Worm (Caenorhabditis elegans): ENCODE measurements around the gene dsl-6.
"Not testable (repeated sequence)": the region's sequence is repeated elsewhere in the genome, so short reads cannot be mapped to it uniquely, and the experiment has no call there.

The dsl-6 gene

DNA sequence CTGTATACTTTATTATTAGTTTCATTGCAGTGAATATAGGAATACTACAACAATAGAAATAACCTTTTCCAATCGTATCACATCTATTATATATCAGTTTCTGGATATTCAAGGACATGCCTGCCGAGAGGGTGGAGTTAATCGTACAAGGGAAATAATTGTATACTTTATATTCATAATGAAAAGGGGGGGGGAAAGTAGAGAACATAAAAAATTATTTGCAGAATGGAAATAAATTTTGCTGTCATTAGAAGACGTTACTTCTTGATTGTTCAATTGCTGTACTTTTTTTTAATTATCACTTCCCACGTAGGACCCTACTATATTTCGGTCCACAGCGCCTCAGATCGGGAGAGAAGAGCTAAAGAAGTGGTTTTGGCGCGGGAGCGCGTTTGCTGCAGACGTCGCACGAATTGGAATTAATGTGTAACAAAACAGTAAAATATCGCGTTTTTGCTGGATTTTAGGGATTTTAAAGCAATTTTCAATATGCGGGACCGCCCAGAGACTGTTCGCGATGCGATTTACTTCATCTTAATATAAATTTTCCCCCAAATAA is at the start of gene dsl-6:
Gene dsl-6, minus strand, starts transcription at position 51 of the 559 bp plus-strand sequence.
- TF ChIP-seq W03F9.2, him-1, dao-5 (tag; optimal IDR thresholded peaks at IDR 0.05): not testable (repeated sequence)

ce11 chrIV:11438255-11438654 is 40.1 kb upstream of the dsl-6 start:
- no peak for TF ChIP-seq W03F9.2 (tag; optimal IDR thresholded peaks at IDR 0.05)
- TF ChIP-seq dao-5 (tag; optimal IDR thresholded peaks at IDR 0.05) = no peak
- TF ChIP-seq him-1 (tag; optimal IDR thresholded peaks at IDR 0.05) = no peak

ce11 chrIV:11435761-11436160 is 37.6 kb upstream of the dsl-6 start:
- TF ChIP-seq W03F9.2 (tag; optimal IDR thresholded peaks at IDR 0.05) = no peak
- no peak for TF ChIP-seq him-1 (tag; optimal IDR thresholded peaks at IDR 0.05)
- no peak for TF ChIP-seq dao-5 (tag; optimal IDR thresholded peaks at IDR 0.05)

DNA sequence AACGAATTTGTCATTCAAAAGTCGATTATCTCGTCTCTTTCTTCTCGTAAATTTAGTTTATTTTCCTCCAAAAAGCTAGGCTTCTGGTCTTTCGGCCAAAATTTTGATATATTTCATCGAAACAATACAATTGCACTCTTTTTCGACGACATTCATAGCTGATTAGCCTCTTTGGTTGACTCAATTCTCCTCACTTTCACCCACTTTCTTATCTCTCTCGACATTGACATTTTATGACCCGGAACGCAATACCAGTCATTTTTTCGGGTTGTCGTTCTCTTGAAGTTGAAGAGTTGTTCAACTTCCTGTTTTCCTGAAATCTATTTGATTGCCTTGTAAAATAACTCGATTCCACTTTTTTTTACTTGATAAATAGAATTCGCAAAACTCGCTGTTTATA is 36.5 kb upstream of the dsl-6 start:
- TF ChIP-seq dao-5 (tag; optimal IDR thresholded peaks at IDR 0.05) (no peak), W03F9.2 (tag; optimal IDR thresholded peaks at IDR 0.05) (no peak), him-1 (tag; optimal IDR thresholded peaks at IDR 0.05) (no peak)

- TF ChIP-seq W03F9.2 (tag; optimal IDR thresholded peaks at IDR 0.05) (peak; percentile 46), him-1 (tag; optimal IDR thresholded peaks at IDR 0.05) (peak; percentile 26), dao-5 (tag; optimal IDR thresholded peaks at IDR 0.05) (no peak)
Measured at ce11 chrIV:11433709-11434108, 35.6 kb upstream of the dsl-6 start.

DNA sequence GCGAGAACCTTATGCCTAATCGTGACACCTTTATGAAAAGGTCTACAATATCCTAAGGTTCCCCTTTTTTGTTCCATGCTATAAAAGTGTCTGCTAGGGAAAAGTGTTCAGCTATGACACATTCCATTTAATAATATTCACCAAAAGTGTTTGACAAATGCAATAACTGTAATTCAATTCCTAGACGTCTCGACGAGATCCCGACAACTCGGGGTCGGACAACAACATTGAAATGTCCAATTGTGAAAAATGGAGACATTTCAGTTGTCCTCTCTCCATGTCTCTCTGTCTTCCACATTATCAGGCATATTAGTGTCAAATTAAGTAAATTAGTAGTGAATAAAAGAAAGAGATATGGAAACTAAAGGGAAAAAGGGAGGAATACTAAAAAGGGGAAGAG is 33.3 kb upstream of the dsl-6 start:
- TF ChIP-seq him-1 (tag; optimal IDR thresholded peaks at IDR 0.05) (no peak), dao-5 (tag; optimal IDR thresholded peaks at IDR 0.05) (no peak), W03F9.2 (tag; optimal IDR thresholded peaks at IDR 0.05) (no peak)

ce11 chrIV:11425442-11425841 is 27.3 kb upstream of the dsl-6 start, which contains the start of gene kin-4:
Gene kin-4 (plus strand): TSS chrIV:11425742.
- TF ChIP-seq W03F9.2 (tag; optimal IDR thresholded peaks at IDR 0.05) (no peak), him-1 (tag; optimal IDR thresholded peaks at IDR 0.05) (no peak), dao-5 (tag; optimal IDR thresholded peaks at IDR 0.05) (no peak)

DNA sequence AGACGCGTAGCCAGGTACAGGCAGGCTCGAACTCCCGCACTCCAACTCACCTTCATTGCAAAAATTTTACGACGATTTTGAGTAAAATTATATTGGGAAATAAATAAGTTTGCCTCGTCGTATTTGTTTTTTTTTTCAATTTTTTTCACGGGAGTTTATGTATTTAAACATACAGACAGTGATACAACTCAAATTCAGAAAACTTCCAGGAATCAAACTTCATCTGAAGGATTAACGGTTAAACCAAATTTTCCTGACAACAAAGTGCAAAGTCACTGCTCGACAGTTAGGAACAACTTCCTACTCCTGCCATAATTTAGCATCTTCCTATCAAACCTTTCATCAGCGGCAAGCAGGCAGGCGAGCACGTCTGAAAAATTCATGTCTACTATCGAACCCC is 26.7 kb upstream of the dsl-6 start, which contains the start of gene F22B3.8:
Gene F22B3.8, minus strand, starts transcription at position 101 of the 400 bp plus-strand sequence.
- TF ChIP-seq dao-5 (tag; optimal IDR thresholded peaks at IDR 0.05) (no peak), him-1 (tag; optimal IDR thresholded peaks at IDR 0.05) (no peak), W03F9.2 (tag; optimal IDR thresholded peaks at IDR 0.05) (no peak)

DNA sequence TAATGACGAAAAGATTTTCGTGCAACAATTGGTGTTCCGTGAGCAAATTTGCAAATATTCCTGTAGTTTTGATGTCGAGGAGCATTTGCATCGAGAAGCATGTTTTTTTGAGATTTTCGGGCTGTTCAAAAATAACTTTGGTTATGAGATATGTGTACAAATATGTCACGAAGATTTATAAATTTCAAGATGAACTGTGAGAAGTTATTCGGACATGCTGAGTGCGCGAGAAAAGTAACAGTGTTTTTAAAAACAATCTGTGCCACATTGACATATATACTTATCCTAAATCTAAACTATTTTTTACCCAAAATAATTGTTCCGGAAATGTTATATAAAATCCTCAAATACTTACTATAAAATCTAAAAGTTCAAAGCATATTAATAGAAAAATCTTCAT is 23.6 kb upstream of the dsl-6 start, which contains the start of gene F22B3.7:
Gene F22B3.7, minus strand, starts transcription at position 101 of the 400 bp plus-strand sequence.
- TF ChIP-seq him-1 (tag; optimal IDR thresholded peaks at IDR 0.05) = no peak
- no peak for TF ChIP-seq dao-5 (tag; optimal IDR thresholded peaks at IDR 0.05)
- no peak for TF ChIP-seq W03F9.2 (tag; optimal IDR thresholded peaks at IDR 0.05)

DNA sequence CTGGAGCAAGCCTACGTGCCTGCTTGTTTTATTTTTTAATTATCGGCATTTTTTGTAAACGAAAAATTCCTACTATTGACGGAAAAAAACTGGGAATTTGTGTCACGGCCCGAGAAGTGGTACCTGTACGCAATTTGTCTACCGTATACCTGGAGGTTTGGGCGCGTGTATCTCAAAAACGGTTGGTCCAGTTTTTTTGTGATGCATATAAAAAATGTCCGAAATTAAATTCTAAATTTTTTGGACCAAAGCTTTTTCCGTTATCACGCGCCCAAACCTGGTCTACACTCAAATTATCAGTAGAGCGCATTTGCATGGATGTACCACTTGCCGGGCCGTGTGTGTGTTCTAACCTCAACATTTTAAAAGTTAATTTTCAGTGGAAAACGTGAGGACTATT is 18.6 kb upstream of the dsl-6 start, which contains the start of gene F22B3.5:
Gene F22B3.5, minus strand, starts transcription at position 101 of the 400 bp plus-strand sequence.
- TF ChIP-seq dao-5, him-1, W03F9.2 (tag; optimal IDR thresholded peaks at IDR 0.05): not testable (repeated sequence)

DNA sequence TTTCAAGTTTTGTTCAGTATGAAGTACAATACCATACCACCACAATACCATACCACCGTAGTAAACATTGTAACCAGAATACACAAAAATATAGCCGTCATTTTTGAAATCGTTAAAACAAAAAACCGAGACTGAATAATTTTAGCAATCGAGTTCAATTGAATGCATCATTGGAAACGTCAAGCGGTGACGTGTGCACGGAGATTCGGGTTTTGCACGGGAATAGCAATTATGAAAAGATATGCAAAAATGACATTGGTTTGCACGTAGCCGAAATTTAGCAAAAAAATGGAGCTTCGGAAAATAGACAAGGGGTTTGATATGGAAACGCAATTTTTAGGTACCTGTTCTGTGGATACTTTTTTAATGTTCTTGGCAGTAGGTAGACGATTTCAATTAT is 16.8 kb upstream of the dsl-6 start, which contains the start of gene F22B3.10:
Gene F22B3.10, minus strand, starts transcription at position 101 of the 400 bp plus-strand sequence.
- no peak for TF ChIP-seq him-1 (tag; optimal IDR thresholded peaks at IDR 0.05)
- TF ChIP-seq W03F9.2 (tag; optimal IDR thresholded peaks at IDR 0.05) = no peak
- TF ChIP-seq dao-5 (tag; optimal IDR thresholded peaks at IDR 0.05) = no peak

ce11 chrIV:11410084-11410483 is 12.0 kb upstream of the dsl-6 start, which contains the start of gene gfat-2:
Gene gfat-2 (plus strand): TSS chrIV:11410228.
- TF ChIP-seq dao-5 (tag; optimal IDR thresholded peaks at IDR 0.05) (no peak), W03F9.2 (tag; optimal IDR thresholded peaks at IDR 0.05) (no peak), him-1 (tag; optimal IDR thresholded peaks at IDR 0.05) (no peak)

- TF ChIP-seq dao-5, him-1, W03F9.2 (tag; optimal IDR thresholded peaks at IDR 0.05): not testable (repeated sequence)
Measured at ce11 chrIV:11406744-11407690, 8.9 kb upstream of the dsl-6 start, which contains the start of the genes his-63 and his-64. Gene his-63 (minus strand): TSS chrIV:11406861. Gene his-64 (plus strand): TSS chrIV:11407116.

Data from whole organism, L4/young adult.